Worm (Caenorhabditis elegans) whole organism, L1 larva: ENCODE measurements around the gene sri-26.
"Not testable (repeated sequence)": the region's sequence is repeated elsewhere in the genome, so short reads cannot be mapped to it uniquely, and the experiment has no call there.

Source experiments
- F16B12.6 ChIP-seq: fragments of 150-350 bp; optimal IDR thresholded peaks from 2 replicates; lab custom pipeline; 2014; ENCODE audit warnings: missing biosample characterization, missing genetic modification characterization
- aha-1 ChIP-seq: fragments of 150-350 bp; optimal IDR thresholded peaks from 2 replicates; lab custom pipeline; 2014; ENCODE audit warnings: missing biosample characterization, missing genetic modification characterization
- alr-1 ChIP-seq: fragments of 200-800 bp; sonication (Bioruptor generic); optimal IDR thresholded peaks from 2 replicates; lab custom pipeline; 2018; ENCODE audit warnings: borderline replicate concordance, mild to moderate bottlenecking, missing genetic modification characterization, missing compliant biosample characterization
- ces-1 ChIP-seq: fragments of 150-350 bp; optimal IDR thresholded peaks from 2 replicates; lab custom pipeline; 2014; ENCODE audit warnings: missing biosample characterization, missing genetic modification reagents, missing genetic modification characterization
- efl-1 ChIP-seq, 4 experiments: fragments of 150-350 bp; optimal IDR thresholded peaks in 3 of 4; peaks in 1 of 4; 1 replicate in 1 of 4; 2 replicates in 3 of 4; lab custom pipeline; 2014; ENCODE audit warnings: missing biosample characterization in 2 of 4, missing genetic modification characterization in 2 of 4, missing genetic modification reagents in 2 of 4
- efl-3 ChIP-seq: fragments of 200-800 bp; sonication (Bioruptor generic); optimal IDR thresholded peaks from 2 replicates; lab custom pipeline; 2018; ENCODE audit warnings: mild to moderate bottlenecking, missing genetic modification characterization, missing compliant biosample characterization
- elt-2 ChIP-seq: sonication (generic microtip); optimal IDR thresholded peaks from 2 replicates; lab custom pipeline; 2016; ENCODE audit warnings: missing genetic modification characterization, mild to moderate bottlenecking, inconsistent platforms, missing compliant biosample characterization, missing genetic modification reagents
- elt-3 ChIP-seq, 6 experiments: fragments of 150-350 bp in 1 of 6; sonication (generic microtip); optimal IDR thresholded peaks; 2 replicates each; lab custom pipeline; 2017 to 2018; ENCODE audit warnings: missing biosample characterization in 6 of 6, missing genetic modification characterization in 6 of 6, inconsistent platforms in 1 of 6
- ets-5 ChIP-seq: fragments of 200-800 bp; sonication (Bioruptor generic); IDR thresholded peaks from 2 replicates; pipeline ENCODE4 v1.3.6; 2022; ENCODE audit warnings: missing genetic modification characterization, missing compliant biosample characterization
- hlh-17 ChIP-seq: fragments of 200-800 bp; sonication (Bioruptor generic); optimal IDR thresholded peaks from 2 replicates; lab custom pipeline; 2018; ENCODE audit warnings: missing genetic modification characterization, mild to moderate bottlenecking, missing compliant biosample characterization, moderate library complexity, borderline replicate concordance
- hpl-2 ChIP-seq: fragments of 150-350 bp; optimal IDR thresholded peaks from 2 replicates; lab custom pipeline; 2014; ENCODE audit warnings: missing biosample characterization, missing genetic modification reagents, missing genetic modification characterization
- jun-1 ChIP-seq: fragments of 150-350 bp; optimal IDR thresholded peaks from 2 replicates; lab custom pipeline; 2014; ENCODE audit warnings: missing biosample characterization, missing genetic modification reagents, missing genetic modification characterization
- lin-13 ChIP-seq: fragments of 150-350 bp; optimal IDR thresholded peaks from 2 replicates; lab custom pipeline; 2014; ENCODE audit warnings: missing biosample characterization, missing genetic modification reagents, missing genetic modification characterization
- lin-39 ChIP-seq: fragments of 150-350 bp; optimal IDR thresholded peaks from 2 replicates; lab custom pipeline; 2014; ENCODE audit warnings: missing biosample characterization, missing genetic modification reagents, missing genetic modification characterization
- lir-3 ChIP-seq: sonication (generic microtip); optimal IDR thresholded peaks from 2 replicates; lab custom pipeline; 2016; ENCODE audit warnings: mild to moderate bottlenecking, missing genetic modification characterization, moderate library complexity, missing compliant biosample characterization; ENCODE audit not compliant: poor library complexity
- mab-9 ChIP-seq: fragments of 200-800 bp; sonication (Bioruptor generic); IDR thresholded peaks from 2 replicates; pipeline ENCODE4 v1.3.6; 2022; ENCODE audit warnings: missing genetic modification reagents, missing genetic modification characterization, missing compliant biosample characterization
- mep-1 ChIP-seq: fragments of 150-350 bp; optimal IDR thresholded peaks from 2 replicates; lab custom pipeline; 2014; ENCODE audit warnings: missing biosample characterization, missing genetic modification characterization
- nhr-47 ChIP-seq: sonication (generic microtip); optimal IDR thresholded peaks from 2 replicates; lab custom pipeline; 2016; ENCODE audit warnings: mild to moderate bottlenecking, missing genetic modification characterization, moderate library complexity, missing compliant biosample characterization
- nhr-76 ChIP-seq: sonication (generic microtip); optimal IDR thresholded peaks from 2 replicates; lab custom pipeline; 2017; ENCODE audit warnings: missing biosample characterization, missing genetic modification characterization
- nhr-85 ChIP-seq: sonication (generic microtip); peaks from one replicate; lab custom pipeline; 2016; ENCODE audit warnings: missing genetic modification characterization, inconsistent platforms, missing compliant biosample characterization
- nhr-90 ChIP-seq: sonication (generic microtip); optimal IDR thresholded peaks from 2 replicates; lab custom pipeline; 2016; ENCODE audit warnings: mild to moderate bottlenecking, missing genetic modification characterization, missing compliant biosample characterization; ENCODE audit not compliant: poor library complexity
- pag-3 ChIP-seq: sonication (generic microtip); optimal IDR thresholded peaks from 2 replicates; lab custom pipeline; 2017; ENCODE audit warnings: missing genetic modification characterization, mild to moderate bottlenecking, missing compliant biosample characterization, antibody characterized with exemption, borderline replicate concordance; ENCODE audit not compliant: insufficient read depth
- snpc-4 ChIP-seq: fragments of 150-350 bp; optimal IDR thresholded peaks from 2 replicates; lab custom pipeline; 2014; ENCODE audit warnings: missing biosample characterization, missing genetic modification characterization
- swsn-7 ChIP-seq: sonication (generic microtip); optimal IDR thresholded peaks from 2 replicates; lab custom pipeline; 2016; ENCODE audit warnings: missing genetic modification characterization, missing compliant biosample characterization
- tlp-1 ChIP-seq: fragments of 150-350 bp; optimal IDR thresholded peaks from 2 replicates; lab custom pipeline; 2014; ENCODE audit warnings: missing biosample characterization, missing genetic modification characterization
- unc-30 ChIP-seq: sonication (generic microtip); optimal IDR thresholded peaks from 2 replicates; lab custom pipeline; 2017; ENCODE audit warnings: missing biosample characterization, missing genetic modification characterization
- unc-98 ChIP-seq: fragments of 200-800 bp; sonication (Bioruptor generic); IDR thresholded peaks from 2 replicates; pipeline ENCODE4 v1.3.6; 2022; ENCODE audit warnings: missing genetic modification characterization, missing compliant biosample characterization
- xbp-1 ChIP-seq: sonication (generic microtip); optimal IDR thresholded peaks from 2 replicates; lab custom pipeline; 2016; ENCODE audit warnings: missing genetic modification characterization, missing compliant biosample characterization
- ztf-4 ChIP-seq: fragments of 150-350 bp; optimal IDR thresholded peaks from 2 replicates; lab custom pipeline; 2014; ENCODE audit warnings: missing biosample characterization, missing genetic modification characterization

The sri-26 gene

DNA sequence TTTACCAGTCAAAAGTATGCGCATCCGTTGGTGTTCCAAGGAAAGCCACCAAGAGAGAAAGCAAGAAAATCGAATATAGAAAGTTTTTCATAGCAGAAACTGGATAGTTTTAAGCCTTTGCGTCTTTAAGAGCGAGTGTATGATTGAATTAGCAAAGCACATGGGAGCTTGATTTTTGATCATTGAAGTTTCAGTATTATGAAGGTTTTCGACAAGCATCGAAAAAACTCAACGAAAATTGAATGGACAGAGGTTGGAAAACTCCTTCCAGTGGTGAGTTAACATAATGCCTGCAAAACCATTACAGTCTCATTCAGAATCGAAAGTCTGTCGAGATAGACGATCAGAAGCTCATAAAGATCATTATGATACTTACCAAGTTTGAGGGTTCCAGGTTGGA is 21.4 kb upstream of the sri-26 start, which contains the start of gene Y75B12B.13:
Gene Y75B12B.13 (minus strand): TSS at position 101 of the 400 bp plus-strand sequence.
- TF ChIP-seq unc-98 (GFP tag; lab: Robert Waterston, UW) (no peak), aha-1 (no peak), efl-1 (optimal IDR thresholded peaks at IDR 0.05; lab: Kevin White, UChicago) (no peak), efl-1 (GFP tag; optimal IDR thresholded peaks at IDR 0.05 in 1 of 2; lab: Kevin White, UChicago) (peak in 1 of 2 experiments; percentile 51), unc-30 (no peak)
- TF ChIP-seq, all 84 proteins: peak for 1

DNA sequence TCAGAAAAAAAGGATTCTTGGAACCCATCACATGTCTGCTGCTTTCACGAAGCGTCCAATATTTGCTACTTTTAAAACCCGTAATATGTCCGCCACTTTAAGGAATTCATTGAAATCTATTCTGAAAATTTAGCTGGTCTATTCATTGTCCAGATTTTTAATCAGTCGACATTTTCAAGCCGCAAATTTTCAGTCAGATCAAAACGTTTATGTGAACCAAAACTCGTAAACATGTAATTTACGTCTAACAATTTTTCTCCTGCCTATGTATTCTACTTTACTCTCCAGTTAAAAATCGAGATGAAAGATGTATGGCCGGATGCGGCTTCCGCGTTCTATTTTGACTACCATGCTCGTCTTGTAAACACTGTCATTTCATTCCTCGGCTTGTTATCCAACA is 17.3 kb upstream of the sri-26 start, which contains the start of gene srw-1:
Gene srw-1 (plus strand): TSS at position 301 of the 400 bp plus-strand sequence.
- TF ChIP-seq nhr-90 (tag; lab: Kevin White, UChicago) (no peak), F16B12.6 (tag; lab: Kevin White, UChicago) (no peak), mep-1 (tag; lab: Kevin White, UChicago) (no peak), swsn-7 (tag; lab: Kevin White, UChicago) (no peak), nhr-85 (tag; lab: Kevin White, UChicago) (no peak), hpl-2 (GFP tag; lab: Kevin White, UChicago) (no peak), ets-5 (no peak), lin-13 (GFP tag; lab: Kevin White, UChicago) (no peak), hlh-17 (GFP tag; lab: Kevin White, UChicago) (no peak), tlp-1 (tag; lab: Kevin White, UChicago) (no peak), mab-9 (GFP tag; lab: Robert Waterston, UW) (no peak)
- TF ChIP-seq, all 84 proteins: peak for 0

- TF ChIP-seq tlp-1 (tag; lab: Kevin White, UChicago) (no peak), nhr-47 (tag; lab: Kevin White, UChicago) (no peak), alr-1 (tag; lab: Kevin White, UChicago) (no peak), snpc-4 (tag; lab: Kevin White, UChicago) (no peak), lir-3 (tag; lab: Kevin White, UChicago) (no peak), F16B12.6 (tag; lab: Kevin White, UChicago) (no peak), efl-3 (GFP tag; lab: Kevin White, UChicago) (no peak)
Measured at ce11 chrV:15199768-15200167, 15.5 kb upstream of the sri-26 start, which contains the start of gene Y75B12B.10. Gene Y75B12B.10, plus strand, starts transcription at chrV:15200068.

- not testable (repeated sequence) for TF ChIP-seq jun-1; xbp-1 (tag; lab: Kevin White, UChicago); lin-39 (tag; lab: Kevin White, UChicago)
Measured at ce11 chrV:15207681-15208080, 7.6 kb upstream of the sri-26 start, which contains the start of gene C41G6.12. Gene C41G6.12, minus strand, starts transcription at chrV:15207781.

ce11 chrV:15211869-15212268 is 3.4 kb upstream of the sri-26 start, which contains the start of gene sri-24:
Gene sri-24, plus strand, starts transcription at chrV:15212169.
- TF ChIP-seq nhr-76 (tag; lab: Kevin White, UChicago); ztf-4 (tag; lab: Kevin White, UChicago); elt-3 (tag; optimal IDR thresholded peaks at IDR 0.05; lab: Kevin White, UChicago): not testable (repeated sequence)

DNA sequence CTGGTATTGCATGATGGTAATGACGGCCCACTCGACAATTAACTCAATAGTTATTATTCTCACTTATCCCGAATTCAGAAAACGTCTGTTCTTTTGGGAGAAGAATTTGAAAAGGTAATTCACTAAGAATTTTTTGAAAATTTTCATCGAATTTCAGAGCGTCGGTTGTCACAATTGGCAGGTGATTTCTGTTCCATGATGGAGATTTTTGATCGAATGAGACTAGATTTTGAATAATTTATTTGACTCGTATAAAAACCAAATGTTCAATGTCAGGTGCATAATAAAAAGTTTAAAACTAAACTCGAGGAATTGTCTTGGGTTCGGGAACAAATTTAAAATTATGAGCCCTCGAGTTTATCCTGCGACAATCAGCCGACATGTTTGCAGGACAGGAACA is 1.4 kb downstream of the sri-26 start, which contains the start of gene sri-25:
Gene sri-25 (plus strand): TSS at position 301 of the 400 bp plus-strand sequence.
- TF ChIP-seq efl-3 (GFP tag; lab: Kevin White, UChicago): no peak
- no peak for TF ChIP-seq hlh-17 (GFP tag; lab: Kevin White, UChicago)
- no peak for TF ChIP-seq efl-1 (optimal IDR thresholded peaks at IDR 0.05; lab: Kevin White, UChicago)
- no peak for TF ChIP-seq efl-1 (GFP tag; optimal IDR thresholded peaks at IDR 0.05 in 1 of 2; lab: Kevin White, UChicago)
- TF ChIP-seq elt-3 (tag; optimal IDR thresholded peaks at IDR 0.05; lab: Kevin White, UChicago): no peak
- no peak for TF ChIP-seq nhr-85 (tag; lab: Kevin White, UChicago)
- no peak for TF ChIP-seq ces-1 (GFP tag; lab: Kevin White, UChicago)
- TF ChIP-seq elt-2: no peak
- TF ChIP-seq pag-3 (tag; lab: Kevin White, UChicago): no peak
